Fruit fly (Drosophila melanogaster): ENCODE measurements around the gene CG7376.

CG7376 gene

DNA sequence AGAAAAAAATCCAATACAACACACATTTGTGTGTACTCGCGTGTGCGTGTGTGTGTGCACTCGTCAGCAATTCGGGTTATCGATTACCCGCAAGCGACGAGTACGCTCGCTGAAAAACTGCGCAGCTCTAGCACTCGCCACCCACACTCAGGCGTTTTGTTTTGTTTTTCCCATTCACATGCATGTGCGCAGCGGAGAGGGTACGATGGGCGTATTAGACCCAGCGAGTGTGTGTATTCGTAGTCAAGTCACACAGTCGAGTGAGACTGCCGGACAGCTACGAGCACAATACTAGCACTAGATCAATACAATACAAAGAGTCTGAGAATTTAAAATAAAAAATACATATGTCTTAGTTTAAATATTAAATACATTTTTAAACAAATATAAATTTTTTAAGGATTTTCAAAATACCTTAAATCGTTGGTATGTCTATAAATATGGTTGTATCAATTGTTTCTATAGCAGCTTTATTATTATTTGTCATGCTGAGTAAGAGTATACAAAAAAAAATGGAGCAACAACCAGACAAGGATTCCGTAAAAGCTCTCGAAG, 10.9 kb downstream of the CG7376 start, which contains the start of the genes D19B and CG43293 (continued):
- TF ChIP-seq CG9609 (GFP tag; optimal IDR thresholded peaks at IDR 0.05) = peak; percentile 87
- peak; percentile 97 for TF ChIP-seq Rfx (GFP tag; IDR thresholded peaks at IDR 0.05)
- TF ChIP-seq CG14014 (GFP tag; IDR thresholded peaks at IDR 0.05) = peak; percentile 92
- peak; percentile 74 for TF ChIP-seq Ets97D (GFP tag; optimal IDR thresholded peaks at IDR 0.05)
- peak; percentile 90 for TF ChIP-seq CG2678 (tag; optimal IDR thresholded peaks at IDR 0.05)
- peak; percentile 86 for TF ChIP-seq CG4730 (GFP tag; IDR thresholded peaks at IDR 0.05)
- peak; percentile 43; the same call in 1 of the 3 replicates for TF ChIP-seq HLH4C (GFP tag; IDR thresholded peaks at IDR 0.05; ENCODE audit: partially characterized antibody)
- TF ChIP-seq Asciz (GFP tag; optimal IDR thresholded peaks at IDR 0.05) = peak; percentile 80
- TF ChIP-seq CG11247 (GFP tag; IDR thresholded peaks at IDR 0.05) = peak; percentile 95
- no peak for TF ChIP-seq nau (GFP tag; optimal IDR thresholded peaks at IDR 0.05)
- TF ChIP-seq CG11560 (tag; IDR thresholded peaks at IDR 0.05) = peak; percentile 72; the same call in 2 of the 3 replicates
- TF ChIP-seq seq (GFP tag; IDR thresholded peaks at IDR 0.05) = peak; percentile 78
- peak; percentile 31 for TF ChIP-seq CG15479 (GFP tag; optimal IDR thresholded peaks at IDR 0.05)
- peak; percentile 57 for TF ChIP-seq disco-r (GFP tag; optimal IDR thresholded peaks at IDR 0.05)
- peak; percentile 61 for TF ChIP-seq sr (GFP tag; IDR thresholded peaks at IDR 0.05)
- peak; percentile 77 for TF ChIP-seq ro (GFP tag; IDR thresholded peaks at IDR 0.05)
- TF ChIP-seq Bgb (GFP tag; IDR thresholded peaks at IDR 0.05; ENCODE audit: partially characterized antibody) = peak; percentile 59; the same call in 1 of the 2 replicates
- TF ChIP-seq Nf-YC (tag; optimal IDR thresholded peaks at IDR 0.05) = peak; percentile 72
- TF ChIP-seq bbx (GFP tag; IDR thresholded peaks at IDR 0.05; ENCODE audit: partially characterized antibody) = peak; percentile 77
- TF ChIP-seq CG43689 (GFP tag; IDR thresholded peaks at IDR 0.05) = peak; percentile 70
- TF ChIP-seq fd3F (GFP tag; optimal IDR thresholded peaks at IDR 0.05) = peak; percentile 81
- TF ChIP-seq CG6813 (GFP tag; optimal IDR thresholded peaks at IDR 0.05) = peak; percentile 86
- peak; percentile 84 for TF ChIP-seq HHEX (GFP tag; optimal IDR thresholded peaks at IDR 0.05)
- TF ChIP-seq zfh1 (GFP tag; IDR thresholded peaks at IDR 0.05) = peak; percentile 93
- peak; percentile 59; the same call in 1 of the 2 replicates for TF ChIP-seq tna (GFP tag; IDR thresholded peaks at IDR 0.05; ENCODE audit: partially characterized antibody)
- no peak for TF ChIP-seq pita (GFP tag; optimal IDR thresholded peaks at IDR 0.05)
- peak; percentile 67 for TF ChIP-seq btn (GFP tag; optimal IDR thresholded peaks at IDR 0.05)
- peak; percentile 92 for TF ChIP-seq Drgx (GFP tag; IDR thresholded peaks at IDR 0.05)
- TF ChIP-seq vnd (GFP tag; IDR thresholded peaks at IDR 0.05; ENCODE audit: partially characterized antibody) = 0 out of 3 replicates have a peak, but pooled peaks have one; percentile 34
- peak; percentile 87 for TF ChIP-seq CG5953 (GFP tag; IDR thresholded peaks at IDR 0.05)
- peak; percentile 91 for TF ChIP-seq CG2712 (tag; optimal IDR thresholded peaks at IDR 0.05)
- TF ChIP-seq CG7745 (tag; optimal IDR thresholded peaks at IDR 0.05) = no peak
- peak; percentile 78 for TF ChIP-seq maf-S (GFP tag; optimal IDR thresholded peaks at IDR 0.05)
- TF ChIP-seq CG34376 (GFP tag; optimal IDR thresholded peaks at IDR 0.05) = peak; percentile 69
- TF ChIP-seq pan (optimal IDR thresholded peaks at IDR 0.05) = peak in 1 of 2 experiments; percentile 36
- TF ChIP-seq pan (GFP tag; optimal IDR thresholded peaks at IDR 0.05 in 1 of 2, IDR thresholded peaks at IDR 0.05 in 1 of 2) = peak in 1 of 2 experiments; percentile 92
- peak; percentile 69 for TF ChIP-seq ap (GFP tag; IDR thresholded peaks at IDR 0.05)
- TF ChIP-seq Sox100B (GFP tag; optimal IDR thresholded peaks at IDR 0.05) = peak; percentile 85
- peak; percentile 77 for TF ChIP-seq Atf3 (GFP tag; optimal IDR thresholded peaks at IDR 0.05)
- peak; percentile 25 for TF ChIP-seq zf30C (GFP tag; optimal IDR thresholded peaks at IDR 0.05)
- TF ChIP-seq Dref (GFP tag; IDR thresholded peaks at IDR 0.05) = peak; percentile 86
- peak; percentile 90 for TF ChIP-seq Ada2b (GFP tag; IDR thresholded peaks at IDR 0.05)
- peak; percentile 87 for TF ChIP-seq Fer1 (GFP tag; optimal IDR thresholded peaks at IDR 0.05)
- peak; percentile 92 for TF ChIP-seq CG17328 (GFP tag; IDR thresholded peaks at IDR 0.05)
- peak; percentile 68; the same call in 1 of the 3 replicates for TF ChIP-seq z (GFP tag; IDR thresholded peaks at IDR 0.05)
- peak; percentile 81 for TF ChIP-seq CG33213 (GFP tag; optimal IDR thresholded peaks at IDR 0.05)
- TF ChIP-seq CG11093 (GFP tag; IDR thresholded peaks at IDR 0.05) = peak; percentile 82; the same call in 2 of the 3 replicates
- peak; percentile 90 for TF ChIP-seq ewg (GFP tag; optimal IDR thresholded peaks at IDR 0.05)
- peak; percentile 63; the same call in 1 of the 2 replicates for TF ChIP-seq CG8765 (GFP tag; IDR thresholded peaks at IDR 0.05)
- TF ChIP-seq CG12155 (GFP tag; optimal IDR thresholded peaks at IDR 0.05) = peak; percentile 100
